Worm (Caenorhabditis elegans): ENCODE measurements around the gene osm-7.

DNA sequence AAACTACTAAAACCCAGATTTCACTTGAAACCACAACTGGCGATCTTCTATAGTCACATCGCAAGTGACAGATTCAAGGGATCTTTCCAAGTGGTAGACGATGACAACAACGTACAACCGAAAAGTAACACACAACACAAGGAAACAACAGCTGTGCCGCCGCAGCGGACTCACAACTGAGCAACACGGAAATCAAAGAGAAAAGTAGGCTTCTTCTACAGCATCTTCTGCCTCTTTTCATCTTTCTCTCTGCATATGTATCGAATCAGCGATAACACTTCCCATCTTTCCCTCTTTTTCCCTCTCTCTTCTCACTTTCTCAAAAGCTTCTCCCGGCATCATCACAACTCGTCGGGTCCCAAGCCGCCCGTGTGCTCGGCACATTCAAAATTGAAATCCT, 40.8 kb downstream of the osm-7 start, which contains the start of gene T12D8.9:
- TF ChIP-seq cebp-2 (GFP tag; IDR thresholded peaks at IDR 0.05) (no peak), nhr-80 (tag; optimal IDR thresholded peaks at IDR 0.05) (no peak), F49E8.2 (tag; optimal IDR thresholded peaks at IDR 0.05; ENCODE audit: insufficient read depth) (no peak), rec-8 (tag; optimal IDR thresholded peaks at IDR 0.05) (no peak)
